Worm (Caenorhabditis elegans): ENCODE data around the gene F44F4.10.
A peak's percentile ranks its signal among the peaks of the same experiment; 100 is the strongest.

F44F4.10 gene

DNA sequence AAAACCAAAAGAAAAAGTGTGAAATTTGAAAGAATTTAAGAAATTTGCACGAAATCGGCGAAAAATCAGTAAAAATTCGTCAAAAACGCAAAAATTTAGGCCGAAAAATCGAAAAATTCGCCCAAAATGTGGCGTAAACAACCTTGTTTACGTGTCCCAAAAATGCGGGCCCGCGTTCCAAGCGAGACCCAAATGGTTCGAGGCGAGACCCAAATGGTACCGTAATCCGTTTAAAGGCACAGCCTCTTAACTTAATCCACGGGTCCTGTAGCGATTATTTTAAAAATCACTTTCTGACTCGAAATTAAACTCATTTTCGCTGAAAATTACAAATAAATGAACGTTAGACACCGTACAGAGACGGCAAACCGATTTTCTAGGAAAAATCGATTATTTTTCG is 18.3 kb upstream of the F44F4.10 start (continued):
- no peak for TF ChIP-seq zim-3 (tag; optimal IDR thresholded peaks at IDR 0.05)
- TF ChIP-seq ccch-3 (GFP tag; optimal IDR thresholded peaks at IDR 0.05): no peak
- no peak for TF ChIP-seq T26A5.8 (tag; optimal IDR thresholded peaks at IDR 0.05)
- TF ChIP-seq ZK185.1 (tag; optimal IDR thresholded peaks at IDR 0.05; ENCODE audit: poor library complexity, severe bottlenecking): no peak
- no peak for TF ChIP-seq ceh-58 (GFP tag; IDR thresholded peaks at IDR 0.05)
- TF ChIP-seq ztf-26 (tag; optimal IDR thresholded peaks at IDR 0.05): no peak
- TF ChIP-seq ztf-6 (GFP tag; IDR thresholded peaks at IDR 0.05): no peak
- peak; percentile 87 for TF ChIP-seq ztf-28 (GFP tag; IDR thresholded peaks at IDR 0.05)
- no peak for TF ChIP-seq lir-1 (GFP tag; conservative IDR thresholded peaks at IDR 0.05)
- no peak for TF ChIP-seq ceh-79 (tag; optimal IDR thresholded peaks at IDR 0.05)
- TF ChIP-seq snpc-3.4 (tag; optimal IDR thresholded peaks at IDR 0.05): peak; percentile 54
- no peak for TF ChIP-seq Y53G8AR.9 (GFP tag; conservative IDR thresholded peaks at IDR 0.05)
- TF ChIP-seq F57A8.1 (GFP tag; optimal IDR thresholded peaks at IDR 0.05): no peak
- no peak for TF ChIP-seq hlh-26 (GFP tag; conservative IDR thresholded peaks at IDR 0.05)
- TF ChIP-seq rpc-1 (optimal IDR thresholded peaks at IDR 0.05): no peak
- TF ChIP-seq rpc-1 (tag; optimal IDR thresholded peaks at IDR 0.05): no peak
- TF ChIP-seq madf-8 (GFP tag; conservative IDR thresholded peaks at IDR 0.05): peak; percentile 89
- no peak for TF ChIP-seq lin-35 (GFP tag; optimal IDR thresholded peaks at IDR 0.05)
- TF ChIP-seq D2030.7 (GFP tag; IDR thresholded peaks at IDR 0.05): peak; percentile 90
- no peak for TF ChIP-seq tbx-9 (tag; optimal IDR thresholded peaks at IDR 0.05; ENCODE audit: borderline replicate concordance)
- TF ChIP-seq gei-17 (GFP tag; optimal IDR thresholded peaks at IDR 0.05): no peak
- TF ChIP-seq lin-54 (GFP tag; optimal IDR thresholded peaks at IDR 0.05): peak; percentile 69
- TF ChIP-seq pbrm-1 (GFP tag; IDR thresholded peaks at IDR 0.05): peak; percentile 75
- TF ChIP-seq F49E8.2 (tag; optimal IDR thresholded peaks at IDR 0.05; ENCODE audit: insufficient read depth): peak; percentile 90
- peak; percentile 41 for TF ChIP-seq tbp1 (GFP tag; optimal IDR thresholded peaks at IDR 0.05)
- 0 out of 2 replicates have a peak, but pooled peaks have one; percentile 22 for TF ChIP-seq Y67H2A.10 (GFP tag; conservative IDR thresholded peaks at IDR 0.05)
- peak; percentile 72 for TF ChIP-seq dox-1 (GFP tag; IDR thresholded peaks at IDR 0.05)
- TF ChIP-seq Y79H2A.3 (GFP tag; conservative IDR thresholded peaks at IDR 0.05): peak; percentile 81
- no peak for TF ChIP-seq K11D2.4 (GFP tag; IDR thresholded peaks at IDR 0.05)
- peak; percentile 97 for TF ChIP-seq F33H1.4 (GFP tag; IDR thresholded peaks at IDR 0.05)
- no peak for TF ChIP-seq bed-1 (GFP tag; IDR thresholded peaks at IDR 0.05)
- TF ChIP-seq efl-1 (GFP tag; optimal IDR thresholded peaks at IDR 0.05): peak; percentile 56
- no peak for TF ChIP-seq F52B5.7 (tag; optimal IDR thresholded peaks at IDR 0.05)
- TF ChIP-seq pha-4 (tag; optimal IDR thresholded peaks at IDR 0.05): no peak
- no peak for TF ChIP-seq F57C9.4 (tag; optimal IDR thresholded peaks at IDR 0.05)
- TF ChIP-seq F55B11.4 (tag; optimal IDR thresholded peaks at IDR 0.05; ENCODE audit: borderline replicate concordance, insufficient read depth): no peak
- TF ChIP-seq ztf-25 (GFP tag; IDR thresholded peaks at IDR 0.05): no peak
- TF ChIP-seq sptf-2 (GFP tag; optimal IDR thresholded peaks at IDR 0.05): no peak
- no peak for TF ChIP-seq nfya-2 (GFP tag; IDR thresholded peaks at IDR 0.05)
- TF ChIP-seq unc-130 (GFP tag; optimal IDR thresholded peaks at IDR 0.05): no peak
- TF ChIP-seq let-607 (tag; optimal IDR thresholded peaks at IDR 0.05): no peak
- TF ChIP-seq zfh-2 (GFP tag; conservative IDR thresholded peaks at IDR 0.05): no peak
- peak; percentile 25 for TF ChIP-seq dpl-1 (GFP tag; optimal IDR thresholded peaks at IDR 0.05)
- TF ChIP-seq madf-3 (GFP tag; IDR thresholded peaks at IDR 0.05): peak; percentile 82
- TF ChIP-seq die-1 (tag; optimal IDR thresholded peaks at IDR 0.05): no peak
- no peak for TF ChIP-seq snpc-1.1 (tag; optimal IDR thresholded peaks at IDR 0.05; ENCODE audit: insufficient read depth)
- TF ChIP-seq nhr-179 (tag; optimal IDR thresholded peaks at IDR 0.05): no peak
- no peak for TF ChIP-seq aptf-3 (GFP tag; IDR thresholded peaks at IDR 0.05)
- no peak for TF ChIP-seq ets-4 (GFP tag; optimal IDR thresholded peaks at IDR 0.05)
